Fruit fly (Drosophila melanogaster): Measurements from ENCODE around the gene CG1275.

The CG1275 gene

dm6 chr3L:2212403-2212802, 44.8 kb downstream of the CG1275 start, which contains the start of gene CG15878:
CG15878 (minus strand) TSS chr3L:2212503.
- TF ChIP-seq jing (GFP tag; optimal IDR thresholded peaks at IDR 0.05) (no peak), Xrp1 (GFP tag; IDR thresholded peaks at IDR 0.05) (no peak), CG11560 (tag; IDR thresholded peaks at IDR 0.05) (no peak), CG6683 (GFP tag; optimal IDR thresholded peaks at IDR 0.05) (no peak), Dbx (GFP tag; IDR thresholded peaks at IDR 0.05) (no peak), HHEX (GFP tag; optimal IDR thresholded peaks at IDR 0.05) (no peak), sqz (GFP tag; optimal IDR thresholded peaks at IDR 0.05) (no peak), zfh1 (GFP tag; IDR thresholded peaks at IDR 0.05) (no peak), CG6791 (GFP tag; IDR thresholded peaks at IDR 0.05; ENCODE audit: partially characterized antibody) (no peak)
